Worm (Caenorhabditis elegans): ENCODE measurements around the gene C16C8.21.

C16C8.21 gene

ce11 chrII:3471603-3472002 is 23.6 kb downstream of the C16C8.21 start, which contains the start of gene Y49F6B.13:
Y49F6B.13 (minus strand) TSS chrII:3471703.
- TF ChIP-seq pqm-1 (tag; optimal IDR thresholded peaks at IDR 0.05): no peak
- TF ChIP-seq efl-1 (optimal IDR thresholded peaks at IDR 0.05): no peak
- peak in 1 of 2 experiments; percentile 47 for TF ChIP-seq efl-1 (GFP tag; optimal IDR thresholded peaks at IDR 0.05 in 1 of 2)

ce11 chrII:3472316-3472715 is 24.3 kb downstream of the C16C8.21 start, which contains the start of gene Y49F6B.12:
Y49F6B.12 (minus strand) TSS chrII:3472416.
- TF ChIP-seq pax-3 (tag; optimal IDR thresholded peaks at IDR 0.05) (no peak), lin-35 (GFP tag; optimal IDR thresholded peaks at IDR 0.05) (no peak), rnt-1 (tag; optimal IDR thresholded peaks at IDR 0.05) (no peak), unc-86 (tag; optimal IDR thresholded peaks at IDR 0.05) (no peak), C16A3.4 (tag; optimal IDR thresholded peaks at IDR 0.05) (no peak), ztf-11 (tag; optimal IDR thresholded peaks at IDR 0.05) (no peak), tlp-1 (tag; optimal IDR thresholded peaks at IDR 0.05) (no peak), tbx-2 (tag; optimal IDR thresholded peaks at IDR 0.05) (no peak), nhr-12 (tag; optimal IDR thresholded peaks at IDR 0.05) (no peak), hlh-4 (tag; optimal IDR thresholded peaks at IDR 0.05) (no peak), efl-3 (GFP tag; optimal IDR thresholded peaks at IDR 0.05) (no peak), lin-39 (tag; optimal IDR thresholded peaks at IDR 0.05) (no peak), lir-3 (tag; optimal IDR thresholded peaks at IDR 0.05; ENCODE audit: poor library complexity) (no peak), nhr-19 (GFP tag; conservative IDR thresholded peaks at IDR 0.05) (no peak)

- TF ChIP-seq hpl-2 (GFP tag; optimal IDR thresholded peaks at IDR 0.05): no peak
- TF ChIP-seq swsn-7 (tag; optimal IDR thresholded peaks at IDR 0.05): no peak
- no peak for TF ChIP-seq ceh-88 (GFP tag; IDR thresholded peaks at IDR 0.05)
- no peak for TF ChIP-seq egl-13 (tag; optimal IDR thresholded peaks at IDR 0.05)
- TF ChIP-seq ceh-8 (GFP tag; optimal IDR thresholded peaks at IDR 0.05): no peak
- no peak for TF ChIP-seq mab-9 (GFP tag; IDR thresholded peaks at IDR 0.05)
- TF ChIP-seq efl-1 (optimal IDR thresholded peaks at IDR 0.05): no peak
- TF ChIP-seq efl-1 (GFP tag; optimal IDR thresholded peaks at IDR 0.05 in 1 of 2): no peak
- TF ChIP-seq fos-1 (tag; optimal IDR thresholded peaks at IDR 0.05): no peak
- TF ChIP-seq egl-27 (tag; optimal IDR thresholded peaks at IDR 0.05): no peak
- TF ChIP-seq hlh-4 (tag; optimal IDR thresholded peaks at IDR 0.05): no peak
- TF ChIP-seq nhr-28 (tag; optimal IDR thresholded peaks at IDR 0.05): no peak
- no peak for TF ChIP-seq grh-1 (GFP tag; IDR thresholded peaks at IDR 0.05)
- no peak for TF ChIP-seq fkh-4 (tag; optimal IDR thresholded peaks at IDR 0.05; ENCODE audit: borderline replicate concordance)
- no peak for TF ChIP-seq aly-2 (tag; optimal IDR thresholded peaks at IDR 0.05)
- TF ChIP-seq sptf-1 (tag; optimal IDR thresholded peaks at IDR 0.05): no peak
Observed at ce11 chrII:3472817-3473216, 24.8 kb downstream of the C16C8.21 start, which contains the start of gene Y49F6B.6. Y49F6B.6 (plus strand) TSS chrII:3473117.

- TF ChIP-seq nhr-237 (tag; optimal IDR thresholded peaks at IDR 0.05): no peak
Observed at ce11 chrII:3473744-3474143, 25.7 kb downstream of the C16C8.21 start, which contains the start of gene sdz-32. sdz-32 (plus strand) TSS chrII:3474044.

ce11 chrII:3476536-3476935 is 28.5 kb downstream of the C16C8.21 start:
- TF ChIP-seq efl-3 (GFP tag; optimal IDR thresholded peaks at IDR 0.05): no peak
- TF ChIP-seq snu-23 (GFP tag; optimal IDR thresholded peaks at IDR 0.05): no peak
- no peak for TF ChIP-seq lin-13 (GFP tag; optimal IDR thresholded peaks at IDR 0.05)

- TF ChIP-seq mdl-1 (tag; optimal IDR thresholded peaks at IDR 0.05) (no peak), nhr-237 (tag; optimal IDR thresholded peaks at IDR 0.05) (no peak), nhr-12 (tag; optimal IDR thresholded peaks at IDR 0.05) (no peak), elt-3 (tag; optimal IDR thresholded peaks at IDR 0.05) (no peak), C34B4.2 (tag; optimal IDR thresholded peaks at IDR 0.05) (no peak), mep-1 (tag; optimal IDR thresholded peaks at IDR 0.05) (no peak), ceh-63 (GFP tag; optimal IDR thresholded peaks at IDR 0.05) (no peak), unc-130 (tag; optimal IDR thresholded peaks at IDR 0.05) (no peak), sptf-1 (tag; optimal IDR thresholded peaks at IDR 0.05) (no peak), rnt-1 (tag; optimal IDR thresholded peaks at IDR 0.05) (no peak), nhr-28 (tag; optimal IDR thresholded peaks at IDR 0.05) (no peak), lsy-2 (tag; optimal IDR thresholded peaks at IDR 0.05) (no peak), fkh-10 (GFP tag; optimal IDR thresholded peaks at IDR 0.05) (no peak), ceh-82 (tag; optimal IDR thresholded peaks at IDR 0.05) (no peak), F16B12.6 (tag; optimal IDR thresholded peaks at IDR 0.05) (no peak), C16A3.4 (tag; optimal IDR thresholded peaks at IDR 0.05) (no peak)
Observed at ce11 chrII:3477171-3477570, 29.2 kb downstream of the C16C8.21 start, which contains the start of gene fbxb-104. fbxb-104 (minus strand) TSS chrII:3477271.
